Worm (Caenorhabditis elegans) whole organism, L1 larva: ENCODE results near the gene ZK856.5.

ENCODE experiments used
- egl-27 ChIP-seq, 2 experiments: fragments of 150-350 bp in 1 of 2; sonication (generic microtip); optimal IDR thresholded peaks; 3 replicates each; lab custom pipeline; 2017 to 2018; ENCODE audit warnings: missing biosample characterization in 2 of 2, missing genetic modification characterization in 2 of 2, missing genetic modification reagents in 2 of 2
- elt-2 ChIP-seq: sonication (generic microtip); optimal IDR thresholded peaks from 2 replicates; lab custom pipeline; 2016; ENCODE audit warnings: missing genetic modification characterization, mild to moderate bottlenecking, inconsistent platforms, missing compliant biosample characterization, missing genetic modification reagents
- elt-3 ChIP-seq, 6 experiments: fragments of 150-350 bp in 1 of 6; sonication (generic microtip); optimal IDR thresholded peaks; 2 replicates each; lab custom pipeline; 2017 to 2018; ENCODE audit warnings: missing biosample characterization in 6 of 6, missing genetic modification characterization in 6 of 6, inconsistent platforms in 1 of 6
- irx-1 ChIP-seq: sonication (generic microtip); optimal IDR thresholded peaks from 2 replicates; lab custom pipeline; 2016; ENCODE audit warnings: missing genetic modification characterization, missing compliant biosample characterization
- nhr-237 ChIP-seq: fragments of 150-350 bp; optimal IDR thresholded peaks from 2 replicates; lab custom pipeline; 2014; ENCODE audit warnings: missing biosample characterization, missing genetic modification characterization
- nhr-28 ChIP-seq: fragments of 150-350 bp; optimal IDR thresholded peaks from 2 replicates; lab custom pipeline; 2014; ENCODE audit warnings: missing biosample characterization, missing genetic modification characterization
- nhr-76 ChIP-seq: sonication (generic microtip); optimal IDR thresholded peaks from 2 replicates; lab custom pipeline; 2017; ENCODE audit warnings: missing biosample characterization, missing genetic modification characterization
- rnt-1 ChIP-seq: sonication (generic microtip); optimal IDR thresholded peaks from 2 replicates; lab custom pipeline; 2016; ENCODE audit warnings: mild to moderate bottlenecking, missing genetic modification characterization, moderate library complexity, missing compliant biosample characterization
- skn-1 ChIP-seq: fragments of 150-350 bp; optimal IDR thresholded peaks from 2 replicates; lab custom pipeline; 2014; ENCODE audit warnings: missing biosample characterization, missing genetic modification characterization
- snpc-4 ChIP-seq: fragments of 150-350 bp; optimal IDR thresholded peaks from 2 replicates; lab custom pipeline; 2014; ENCODE audit warnings: missing biosample characterization, missing genetic modification characterization
- sox-4 ChIP-seq: sonication (generic microtip); optimal IDR thresholded peaks from 2 replicates; lab custom pipeline; 2016; ENCODE audit warnings: missing genetic modification characterization, missing compliant biosample characterization
- tlp-1 ChIP-seq: fragments of 150-350 bp; optimal IDR thresholded peaks from 2 replicates; lab custom pipeline; 2014; ENCODE audit warnings: missing biosample characterization, missing genetic modification characterization
- zag-1 ChIP-seq: fragments of 150-350 bp; optimal IDR thresholded peaks from 2 replicates; lab custom pipeline; 2014; ENCODE audit warnings: missing biosample characterization, missing genetic modification characterization

ce11 chrV:10183810-10184209 lies 6.1 kb downstream of the ZK856.5 start:
- no peak for TF ChIP-seq zag-1
- no peak for TF ChIP-seq irx-1
- no peak for TF ChIP-seq nhr-28
- no peak for TF ChIP-seq elt-2 (tag; lab: Kevin White, UChicago)
- no peak for TF ChIP-seq snpc-4 (tag; lab: Kevin White, UChicago)
- TF ChIP-seq skn-1 (tag; lab: Kevin White, UChicago), result no peak
- no peak for TF ChIP-seq elt-3 (tag; optimal IDR thresholded peaks at IDR 0.05; lab: Kevin White, UChicago)
- TF ChIP-seq rnt-1 (tag; lab: Kevin White, UChicago), result no peak
- no peak for TF ChIP-seq tlp-1 (tag; lab: Kevin White, UChicago)
- TF ChIP-seq sox-4 (tag; lab: Kevin White, UChicago), result no peak
- no peak for TF ChIP-seq nhr-237
- TF ChIP-seq nhr-76 (tag; lab: Kevin White, UChicago), result no peak
- no peak for TF ChIP-seq egl-27 (tag; optimal IDR thresholded peaks at IDR 0.05; lab: Kevin White, UChicago)
